Fruit fly (Drosophila melanogaster): ENCODE measurements around the gene CG11722.

Gene CG11722

DNA sequence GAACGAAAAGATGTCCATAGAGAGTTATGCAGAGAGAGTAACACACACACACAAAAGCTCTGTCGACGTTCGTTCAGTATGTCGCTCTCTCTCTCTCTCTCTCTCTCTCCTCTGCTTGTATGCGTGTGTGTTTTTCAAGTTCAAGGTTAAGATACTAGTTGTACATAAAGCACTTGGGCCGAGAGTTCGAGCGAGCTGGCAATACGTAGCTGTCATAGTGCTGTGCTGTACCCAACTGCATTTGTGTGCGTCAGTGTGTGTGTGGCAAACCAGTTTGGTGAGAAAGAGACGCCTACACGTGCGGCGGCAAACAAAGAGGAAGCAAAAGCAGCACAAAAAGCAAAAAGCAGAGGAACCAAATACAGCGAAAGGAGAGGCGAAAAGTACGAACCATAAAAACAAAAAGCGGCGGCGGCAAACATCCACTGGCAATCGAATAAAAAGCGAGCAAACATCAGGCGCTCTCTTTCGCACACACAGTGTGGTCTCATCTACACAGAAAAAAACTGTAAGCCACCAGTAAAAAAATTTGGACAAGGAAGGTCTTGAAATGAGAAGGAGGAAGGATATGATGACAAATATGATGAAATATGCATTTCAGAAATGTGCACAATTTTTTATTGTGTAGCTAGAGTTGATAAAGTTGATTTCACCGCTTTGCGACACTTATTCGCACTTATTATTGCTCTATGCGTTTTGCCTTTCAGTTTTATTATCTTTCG, 42.0 kb upstream of the CG11722 start (continued):
- TF ChIP-seq CG14965 (GFP tag; optimal IDR thresholded peaks at IDR 0.05; ENCODE audit: borderline replicate concordance) (no peak), jumu (GFP tag; optimal IDR thresholded peaks at IDR 0.05) (peak; percentile 68), CG3838 (GFP tag; optimal IDR thresholded peaks at IDR 0.05) (no peak), Dek (tag; optimal IDR thresholded peaks at IDR 0.05) (peak; percentile 59), slp2 (GFP tag; optimal IDR thresholded peaks at IDR 0.05) (peak; percentile 76), Bgb (GFP tag; IDR thresholded peaks at IDR 0.05; ENCODE audit: partially characterized antibody) (0 out of 2 replicates have a peak, but pooled peaks have one; percentile 13), CG11560 (tag; IDR thresholded peaks at IDR 0.05) (0 out of 3 replicates have a peak, but pooled peaks have one; percentile 34), Mad (GFP tag; optimal IDR thresholded peaks at IDR 0.05) (peak; percentile 56), Sin3A (optimal IDR thresholded peaks at IDR 0.05) (no peak), exex (tag; optimal IDR thresholded peaks at IDR 0.05) (peak; percentile 5), CG15011 (GFP tag; optimal IDR thresholded peaks at IDR 0.05) (peak; percentile 39), CG18262 (tag; optimal IDR thresholded peaks at IDR 0.05) (peak; percentile 24), so (GFP tag; IDR thresholded peaks at IDR 0.05) (0 out of 3 replicates have a peak, but pooled peaks have one; percentile 61), kah (GFP tag; optimal IDR thresholded peaks at IDR 0.05) (no peak), croc (GFP tag; conservative IDR thresholded peaks at IDR 0.05) (peak; percentile 40; the same call in 1 of the 3 replicates), CG16779 (GFP tag; IDR thresholded peaks at IDR 0.05) (0 out of 2 replicates have a peak, but pooled peaks have one; percentile 56), mam (GFP tag; optimal IDR thresholded peaks at IDR 0.05) (peak; percentile 78), pho (GFP tag; optimal IDR thresholded peaks at IDR 0.05) (peak; percentile 64), ems (GFP tag; optimal IDR thresholded peaks at IDR 0.05) (peak; percentile 44), pzg (GFP tag; optimal IDR thresholded peaks at IDR 0.05) (no peak), ttk (GFP tag; IDR thresholded peaks at IDR 0.05) (peak; percentile 62), CG2678 (tag; optimal IDR thresholded peaks at IDR 0.05) (peak; percentile 73), Oli (tag; optimal IDR thresholded peaks at IDR 0.05) (peak; percentile 53), Bteb2 (GFP tag; optimal IDR thresholded peaks at IDR 0.05) (peak; percentile 64), HLH4C (GFP tag; IDR thresholded peaks at IDR 0.05; ENCODE audit: partially characterized antibody) (no peak), CG2712 (tag; optimal IDR thresholded peaks at IDR 0.05) (peak; percentile 45), tup (GFP tag; optimal IDR thresholded peaks at IDR 0.05) (no peak), fru (optimal IDR thresholded peaks at IDR 0.05) (no peak), gcm2 (GFP tag; optimal IDR thresholded peaks at IDR 0.05) (peak; percentile 56), BEAF-32 (GFP tag; optimal IDR thresholded peaks at IDR 0.05) (no peak), ash1 (GFP tag; optimal IDR thresholded peaks at IDR 0.05) (no peak), CG31388 (GFP tag; optimal IDR thresholded peaks at IDR 0.05) (no peak), jing (GFP tag; optimal IDR thresholded peaks at IDR 0.05) (peak; percentile 32), onecut (GFP tag; IDR thresholded peaks at IDR 0.05) (no peak), CG9215 (GFP tag; IDR thresholded peaks at IDR 0.05) (no peak), tx (GFP tag; optimal IDR thresholded peaks at IDR 0.05) (peak; percentile 39), salm (tag; optimal IDR thresholded peaks at IDR 0.05) (no peak), gt (GFP tag; IDR thresholded peaks at IDR 0.05) (no peak), CG17328 (GFP tag; IDR thresholded peaks at IDR 0.05) (peak; percentile 74), HLH3B (GFP tag; IDR thresholded peaks at IDR 0.05) (peak; percentile 69), HLHmδ (GFP tag; optimal IDR thresholded peaks at IDR 0.05) (no peak), CG8359 (GFP tag; optimal IDR thresholded peaks at IDR 0.05; ENCODE audit: borderline replicate concordance) (no peak), rib (GFP tag; IDR thresholded peaks at IDR 0.05) (no peak), Fer2 (tag; optimal IDR thresholded peaks at IDR 0.05) (no peak), mld (GFP tag; IDR thresholded peaks at IDR 0.05; ENCODE audit: partially characterized antibody) (0 out of 3 replicates have a peak, but pooled peaks have one; percentile 42), CG32532 (GFP tag; IDR thresholded peaks at IDR 0.05) (peak; percentile 81), CG1792 (GFP tag; optimal IDR thresholded peaks at IDR 0.05) (peak; percentile 48), dimm (GFP tag; IDR thresholded peaks at IDR 0.05) (no peak), D (optimal IDR thresholded peaks at IDR 0.05) (no peak), D (GFP tag; optimal IDR thresholded peaks at IDR 0.05) (no peak)

Measured in whole organism, embryonic.